Fruit fly (Drosophila melanogaster) whole organism, embryonic: Measurements from ENCODE around the gene Dmtn.

Experiments
- Adf1 ChIP-seq: fragments of 200-800 bp; sonication (Bioruptor generic); IDR thresholded peaks from 2 replicates; pipeline ENCODE4 v1.3.6; 2022; ENCODE audit warnings: missing biosample characterization, missing genetic modification characterization
- CG10209 ChIP-seq: fragments of 200-800 bp; sonication (Bioruptor generic); optimal IDR thresholded peaks from 3 replicates; lab custom pipeline; 2017; ENCODE audit warnings: missing biosample characterization, mild to moderate bottlenecking, missing genetic modification characterization, missing genetic modification reagents
- CG12219 ChIP-seq: fragments of 200-800 bp; sonication (Bioruptor generic); optimal IDR thresholded peaks from 3 replicates; lab custom pipeline; 2018; ENCODE audit warnings: missing biosample characterization, mild to moderate bottlenecking, missing genetic modification characterization
- CG1602 ChIP-seq: fragments of 200-800 bp; sonication (Bioruptor generic); optimal IDR thresholded peaks from 3 replicates; lab custom pipeline; 2016; ENCODE audit warnings: missing biosample characterization, missing genetic modification characterization
- CG16815 ChIP-seq: fragments of 200-800 bp; sonication (Bioruptor generic); optimal IDR thresholded peaks from 3 replicates; lab custom pipeline; 2017; ENCODE audit warnings: missing biosample characterization, mild to moderate bottlenecking, missing genetic modification characterization
- CG6254 ChIP-seq: fragments of 200-800 bp; sonication (Bioruptor generic); optimal IDR thresholded peaks from 3 replicates; lab custom pipeline; 2017; ENCODE audit warnings: mild to moderate bottlenecking, missing biosample characterization, missing genetic modification reagents, missing genetic modification characterization
- tin ChIP-seq: fragments of 200-800 bp; sonication (Bioruptor generic); optimal IDR thresholded peaks from 3 replicates; lab custom pipeline; 2016; ENCODE audit warnings: missing biosample characterization, missing genetic modification characterization

- TF ChIP-seq Adf1 (GFP tag; lab: Robert Waterston, UW) = no peak
- no peak for TF ChIP-seq CG12219 (GFP tag; lab: Kevin White, UChicago)
- no peak for TF ChIP-seq tin (GFP tag; lab: Kevin White, UChicago)
- TF ChIP-seq CG6254 (GFP tag; lab: Kevin White, UChicago) = no peak
- TF ChIP-seq CG10209 (GFP tag; lab: Kevin White, UChicago) = no peak
- no peak for TF ChIP-seq CG1602 (GFP tag; lab: Kevin White, UChicago)
- TF ChIP-seq CG16815 = no peak
These were observed 9.1 kb downstream of the Dmtn start for dm6 chr3R:6396613-6397012.
